Worm (Caenorhabditis elegans): ENCODE results near the gene fbxb-78.
"Not testable (repeated sequence)": the region's sequence is repeated elsewhere in the genome, so short reads cannot be mapped to it uniquely, and the experiment has no call there.

The fbxb-78 gene

ce11 chrIV:4705922-4706321, 31.4 kb upstream of the fbxb-78 start:
- TF ChIP-seq ztf-4 (tag; optimal IDR thresholded peaks at IDR 0.05) = no peak
- TF ChIP-seq nhr-10 (tag; optimal IDR thresholded peaks at IDR 0.05) = no peak

- TF ChIP-seq nhr-23 (tag; optimal IDR thresholded peaks at IDR 0.05) = no peak
- no peak for TF ChIP-seq aly-2 (tag; optimal IDR thresholded peaks at IDR 0.05)
- no peak for TF ChIP-seq egl-27 (tag; optimal IDR thresholded peaks at IDR 0.05)
- no peak for TF ChIP-seq skn-1 (tag; optimal IDR thresholded peaks at IDR 0.05)
- no peak for TF ChIP-seq nhr-237 (tag; optimal IDR thresholded peaks at IDR 0.05)
- TF ChIP-seq ZK546.5 (tag; optimal IDR thresholded peaks at IDR 0.05) = no peak
- no peak for TF ChIP-seq alr-1 (tag; optimal IDR thresholded peaks at IDR 0.05)
- TF ChIP-seq ceh-16 (tag; optimal IDR thresholded peaks at IDR 0.05) = no peak
- TF ChIP-seq mbf-1 (tag; optimal IDR thresholded peaks at IDR 0.05) = no peak
- TF ChIP-seq fos-1 (tag; optimal IDR thresholded peaks at IDR 0.05) = no peak
- TF ChIP-seq mab-5 (tag; optimal IDR thresholded peaks at IDR 0.05) = no peak
- no peak for TF ChIP-seq elt-1 (tag; optimal IDR thresholded peaks at IDR 0.05)
- TF ChIP-seq C34F6.9 (tag; optimal IDR thresholded peaks at IDR 0.05) = no peak
- no peak for TF ChIP-seq gmeb-1 (tag; optimal IDR thresholded peaks at IDR 0.05)
- TF ChIP-seq dmd-4 (tag; optimal IDR thresholded peaks at IDR 0.05) = no peak
- no peak for TF ChIP-seq nhr-10 (tag; optimal IDR thresholded peaks at IDR 0.05)
- no peak for TF ChIP-seq lin-13 (GFP tag; optimal IDR thresholded peaks at IDR 0.05)
Observed at ce11 chrIV:4710459-4710858, 26.9 kb upstream of the fbxb-78 start, which contains the start of gene cif-1. TSS of gene cif-1 (minus strand) at chrIV:4710755.

- TF ChIP-seq sma-3 (GFP tag; optimal IDR thresholded peaks at IDR 0.05) (peak; percentile 29), ceh-16 (tag; optimal IDR thresholded peaks at IDR 0.05) (no peak), C34F6.9 (tag; optimal IDR thresholded peaks at IDR 0.05) (peak; percentile 0), ztf-4 (tag; optimal IDR thresholded peaks at IDR 0.05) (no peak), lsy-2 (tag; optimal IDR thresholded peaks at IDR 0.05) (peak in 1 of 2 experiments; percentile 32), unc-55 (GFP tag; optimal IDR thresholded peaks at IDR 0.05) (peak; percentile 5)
Observed at ce11 chrIV:4712376-4712775, 25.0 kb upstream of the fbxb-78 start, which contains the start of gene yars-2. TSS of gene yars-2 (minus strand) at chrIV:4712624.

- TF ChIP-seq elt-3 (tag; optimal IDR thresholded peaks at IDR 0.05); mbf-1 (tag; optimal IDR thresholded peaks at IDR 0.05); unc-55 (GFP tag; optimal IDR thresholded peaks at IDR 0.05): not testable (repeated sequence)
Observed at ce11 chrIV:4715785-4716184, 21.6 kb upstream of the fbxb-78 start, which contains the start of gene miro-1. TSS of gene miro-1 (minus strand) at chrIV:4715807.

ce11 chrIV:4720522-4720921, 16.8 kb upstream of the fbxb-78 start:
- TF ChIP-seq unc-55 (GFP tag; optimal IDR thresholded peaks at IDR 0.05) = peak; percentile 2
- TF ChIP-seq C34F6.9 (tag; optimal IDR thresholded peaks at IDR 0.05) = peak; percentile 8
- peak; percentile 17 for TF ChIP-seq gmeb-1 (tag; optimal IDR thresholded peaks at IDR 0.05)
- peak; percentile 22 for TF ChIP-seq sma-3 (GFP tag; optimal IDR thresholded peaks at IDR 0.05)
- peak; percentile 77 to 85 for TF ChIP-seq lsy-2 (tag; optimal IDR thresholded peaks at IDR 0.05)
- TF ChIP-seq F13H6.1 (tag; optimal IDR thresholded peaks at IDR 0.05) = peak; percentile 14

ce11 chrIV:4723687-4724086, 13.7 kb upstream of the fbxb-78 start:
- TF ChIP-seq nhr-129 (tag; optimal IDR thresholded peaks at IDR 0.05) (no peak), crh-2 (tag; optimal IDR thresholded peaks at IDR 0.05) (no peak), snpc-4 (tag; optimal IDR thresholded peaks at IDR 0.05) (no peak), nhr-11 (tag; optimal IDR thresholded peaks at IDR 0.05) (no peak), mdl-1 (tag; optimal IDR thresholded peaks at IDR 0.05) (no peak), nhr-237 (tag; optimal IDR thresholded peaks at IDR 0.05) (no peak), unc-55 (GFP tag; optimal IDR thresholded peaks at IDR 0.05) (no peak), peb-1 (tag; optimal IDR thresholded peaks at IDR 0.05) (no peak), skn-1 (tag; optimal IDR thresholded peaks at IDR 0.05) (no peak), F13H6.1 (tag; optimal IDR thresholded peaks at IDR 0.05) (no peak), lin-39 (tag; optimal IDR thresholded peaks at IDR 0.05) (no peak), fos-1 (tag; optimal IDR thresholded peaks at IDR 0.05) (no peak)

ce11 chrIV:4724562-4724961, 12.8 kb upstream of the fbxb-78 start, which contains the start of gene K08F11.1:
TSS of gene K08F11.1 (plus strand) at chrIV:4724862.
- TF ChIP-seq nhr-25 (tag; optimal IDR thresholded peaks at IDR 0.05) = no peak
- no peak for TF ChIP-seq ceh-82 (tag; optimal IDR thresholded peaks at IDR 0.05)
